Fruit fly (Drosophila melanogaster): ENCODE results near the gene COX4.

COX4 gene

DNA sequence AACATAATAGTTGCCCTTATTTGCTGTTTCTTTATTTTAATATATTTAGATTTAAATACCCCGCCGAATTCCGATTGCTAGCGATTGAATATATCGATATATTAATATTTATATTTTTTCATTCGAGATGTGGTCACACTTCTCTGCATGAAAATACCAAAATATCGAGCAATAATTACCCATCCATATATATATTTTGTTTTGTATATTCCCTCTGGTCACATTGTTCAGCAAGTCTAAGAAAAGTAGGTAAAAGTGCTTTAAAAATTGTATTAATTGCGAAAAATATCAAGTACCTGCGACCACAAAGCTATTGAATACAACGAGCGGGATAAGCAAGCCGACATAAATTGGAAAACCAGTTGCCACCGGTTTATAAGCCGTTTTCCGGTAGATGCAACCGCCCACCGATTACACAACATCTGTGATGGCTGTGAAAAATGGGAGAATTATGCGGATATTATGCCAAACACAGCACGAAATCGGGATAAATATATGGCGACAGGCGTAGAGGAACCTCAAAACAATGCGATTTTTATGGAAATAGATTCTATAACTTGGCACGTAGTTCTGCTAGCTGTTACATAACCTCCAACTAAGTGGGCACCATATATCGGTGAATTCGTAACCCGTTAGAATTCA lies at the start of gene COX4 (continued):
- no peak for TF ChIP-seq MTF-1 (GFP tag; optimal IDR thresholded peaks at IDR 0.05; ENCODE audit: borderline replicate concordance)
- no peak for TF ChIP-seq CG1024 (GFP tag; IDR thresholded peaks at IDR 0.05)
- TF ChIP-seq dan (GFP tag; IDR thresholded peaks at IDR 0.05): no peak
- no peak for TF ChIP-seq br (optimal IDR thresholded peaks at IDR 0.05)
- no peak for TF ChIP-seq Ravus (GFP tag; IDR thresholded peaks at IDR 0.05)
- TF ChIP-seq Ada2b (GFP tag; IDR thresholded peaks at IDR 0.05): no peak
- no peak for TF ChIP-seq Hmr (GFP tag; optimal IDR thresholded peaks at IDR 0.05)
- no peak for TF ChIP-seq Atf-2 (GFP tag; optimal IDR thresholded peaks at IDR 0.05)
- no peak for TF ChIP-seq CkIIα-i1 (GFP tag; IDR thresholded peaks at IDR 0.05)
- no peak for TF ChIP-seq Asciz (GFP tag; optimal IDR thresholded peaks at IDR 0.05)
- no peak for TF ChIP-seq Oli (tag; optimal IDR thresholded peaks at IDR 0.05)
- TF ChIP-seq Fer3 (tag; optimal IDR thresholded peaks at IDR 0.05): no peak
- peak; percentile 44 for TF ChIP-seq CG12659 (GFP tag; optimal IDR thresholded peaks at IDR 0.05)
- no peak for TF ChIP-seq Drgx (GFP tag; IDR thresholded peaks at IDR 0.05)
- peak; percentile 36 for TF ChIP-seq MBD-R2 (GFP tag; IDR thresholded peaks at IDR 0.05)
- TF ChIP-seq peb (GFP tag; IDR thresholded peaks at IDR 0.05): no peak
- no peak for TF ChIP-seq CG10147 (GFP tag; optimal IDR thresholded peaks at IDR 0.05)
- no peak for TF ChIP-seq Myb (GFP tag; optimal IDR thresholded peaks at IDR 0.05)
- no peak for TF ChIP-seq CG17385 (GFP tag; optimal IDR thresholded peaks at IDR 0.05)
- no peak for TF ChIP-seq CG18619 (GFP tag; optimal IDR thresholded peaks at IDR 0.05)
- no peak for TF ChIP-seq gcm2 (GFP tag; optimal IDR thresholded peaks at IDR 0.05)
- no peak for TF ChIP-seq CG31388 (GFP tag; optimal IDR thresholded peaks at IDR 0.05)
- no peak for TF ChIP-seq CG12744 (GFP tag; optimal IDR thresholded peaks at IDR 0.05)
- no peak for TF ChIP-seq nerfin-1 (tag; optimal IDR thresholded peaks at IDR 0.05)
- no peak for TF ChIP-seq lmd (GFP tag; IDR thresholded peaks at IDR 0.05)
- no peak for TF ChIP-seq jigr1 (GFP tag; IDR thresholded peaks at IDR 0.05)
- no peak for TF ChIP-seq klu (GFP tag; IDR thresholded peaks at IDR 0.05)
- no peak for TF ChIP-seq CG10366 (GFP tag; IDR thresholded peaks at IDR 0.05)
- no peak for TF ChIP-seq Rfx (GFP tag; IDR thresholded peaks at IDR 0.05)
- TF ChIP-seq CG33557 (GFP tag; optimal IDR thresholded peaks at IDR 0.05): no peak
- no peak for TF ChIP-seq psq (GFP tag; optimal IDR thresholded peaks at IDR 0.05)
- TF ChIP-seq Meics (GFP tag; optimal IDR thresholded peaks at IDR 0.05): no peak
- no peak for TF ChIP-seq Hr78 (GFP tag; optimal IDR thresholded peaks at IDR 0.05)
- TF ChIP-seq mam (GFP tag; optimal IDR thresholded peaks at IDR 0.05): no peak
- TF ChIP-seq CG1233 (GFP tag; optimal IDR thresholded peaks at IDR 0.05): no peak
- TF ChIP-seq zfh2 (GFP tag; optimal IDR thresholded peaks at IDR 0.05): no peak
- no peak for TF ChIP-seq ATbp (GFP tag; optimal IDR thresholded peaks at IDR 0.05)
- no peak for TF ChIP-seq Jarid2 (GFP tag; optimal IDR thresholded peaks at IDR 0.05)
- no peak for TF ChIP-seq unpg (GFP tag; optimal IDR thresholded peaks at IDR 0.05)
- no peak for TF ChIP-seq Ptx1 (GFP tag; IDR thresholded peaks at IDR 0.05)
- TF ChIP-seq oc (tag; optimal IDR thresholded peaks at IDR 0.05): no peak
- no peak for TF ChIP-seq yki (optimal IDR thresholded peaks at IDR 0.05)
- TF ChIP-seq so (GFP tag; IDR thresholded peaks at IDR 0.05): no peak
- TF ChIP-seq Mrtf (GFP tag; IDR thresholded peaks at IDR 0.05): no peak
- peak; percentile 84 for TF ChIP-seq Dref (GFP tag; IDR thresholded peaks at IDR 0.05)
- TF ChIP-seq croc (GFP tag; conservative IDR thresholded peaks at IDR 0.05): no peak
- TF ChIP-seq Gsc (GFP tag; IDR thresholded peaks at IDR 0.05): no peak
- no peak for TF ChIP-seq Sox100B (GFP tag; optimal IDR thresholded peaks at IDR 0.05)
- TF ChIP-seq gce (GFP tag; IDR thresholded peaks at IDR 0.05): no peak
- no peak for TF ChIP-seq tin (GFP tag; optimal IDR thresholded peaks at IDR 0.05)
- TF ChIP-seq CG16813 (GFP tag; IDR thresholded peaks at IDR 0.05; ENCODE audit: partially characterized antibody): peak; percentile 65
- no peak for TF ChIP-seq CG9609 (GFP tag; optimal IDR thresholded peaks at IDR 0.05)
